Fruit fly (Drosophila melanogaster) whole organism, embryonic: Measurements from ENCODE around the gene CG15767.

Experiments used
- Abd-B ChIP-seq: fragments of 200-800 bp; sonication (Bioruptor generic); optimal IDR thresholded peaks from 2 replicates; lab custom pipeline; 2018; ENCODE audit warnings: missing biosample characterization, mild to moderate bottlenecking, missing genetic modification characterization, moderate library complexity
- Ada2b ChIP-seq: fragments of 200-800 bp; sonication (Bioruptor generic); IDR thresholded peaks from 2 replicates; pipeline ENCODE4 v1.3.6; 2022; ENCODE audit warnings: missing biosample characterization, missing genetic modification characterization
- B-H2 ChIP-seq: fragments of 200-800 bp; sonication (Bioruptor generic); optimal IDR thresholded peaks from 2 replicates; lab custom pipeline; 2018; ENCODE audit warnings: missing biosample characterization, mild to moderate bottlenecking, missing genetic modification characterization
- Bdp1 ChIP-seq: fragments of 200-800 bp; sonication (Bioruptor generic); optimal IDR thresholded peaks from 3 replicates; lab custom pipeline; 2016; ENCODE audit warnings: missing biosample characterization, missing genetic modification characterization
- Bteb2 ChIP-seq: fragments of 200-800 bp; sonication (Bioruptor generic); optimal IDR thresholded peaks from 2 replicates; lab custom pipeline; 2016; ENCODE audit warnings: missing biosample characterization, missing genetic modification characterization
- CG11560 ChIP-seq: fragments of 200-800 bp; sonication (Bioruptor generic); IDR thresholded peaks from 3 replicates; pipeline ENCODE4 v1.3.6; 2022; ENCODE audit warnings: missing biosample characterization, missing genetic modification characterization
- CG12219 ChIP-seq: fragments of 200-800 bp; sonication (Bioruptor generic); optimal IDR thresholded peaks from 3 replicates; lab custom pipeline; 2018; ENCODE audit warnings: missing biosample characterization, mild to moderate bottlenecking, missing genetic modification characterization
- CG17359 ChIP-seq: fragments of 200-800 bp; sonication (Bioruptor generic); optimal IDR thresholded peaks from 3 replicates; lab custom pipeline; 2018; ENCODE audit warnings: missing biosample characterization, mild to moderate bottlenecking, missing genetic modification characterization, moderate library complexity
- CG17612 ChIP-seq: fragments of 200-800 bp; sonication (Bioruptor generic); IDR thresholded peaks from 2 replicates; pipeline ENCODE4 v1.3.6; 2022; ENCODE audit warnings: missing biosample characterization, missing genetic modification characterization
- CG2889 ChIP-seq: fragments of 200-800 bp; sonication (Bioruptor generic); IDR thresholded peaks from 3 replicates; pipeline ENCODE4 v1.3.6; 2022; ENCODE audit warnings: missing biosample characterization, missing genetic modification characterization
- CG31441 ChIP-seq: fragments of 200-800 bp; sonication (Bioruptor generic); IDR thresholded peaks from 2 replicates; pipeline ENCODE4 v1.3.6; 2022; ENCODE audit warnings: missing biosample characterization, missing genetic modification characterization
- CG34422 ChIP-seq: fragments of 200-800 bp; sonication (Bioruptor generic); IDR thresholded peaks from 3 replicates; pipeline ENCODE4 v1.3.6; 2022; ENCODE audit warnings: missing biosample characterization, missing genetic modification characterization
- CG4360 ChIP-seq: fragments of 200-800 bp; sonication (Bioruptor generic); IDR thresholded peaks from 2 replicates; pipeline ENCODE4 v1.3.6; 2022; ENCODE audit warnings: missing biosample characterization, missing genetic modification characterization
- CG4424 ChIP-seq: fragments of 200-800 bp; sonication (Bioruptor generic); optimal IDR thresholded peaks from 3 replicates; lab custom pipeline; 2016; ENCODE audit warnings: missing biosample characterization, missing genetic modification characterization
- CG7745 ChIP-seq: fragments of 200-800 bp; sonication (Bioruptor generic); optimal IDR thresholded peaks from 2 replicates; lab custom pipeline; 2018; ENCODE audit warnings: missing biosample characterization, mild to moderate bottlenecking, missing genetic modification characterization, moderate library complexity
- CG9797 ChIP-seq: fragments of 200-800 bp; sonication (Bioruptor generic); optimal IDR thresholded peaks from 3 replicates; lab custom pipeline; 2018; ENCODE audit warnings: missing biosample characterization, mild to moderate bottlenecking, missing genetic modification characterization
- Camta ChIP-seq: fragments of 200-800 bp; sonication (Bioruptor generic); optimal IDR thresholded peaks from 2 replicates; lab custom pipeline; 2016; ENCODE audit warnings: missing biosample characterization, missing genetic modification characterization
- CrebB ChIP-seq: fragments of 200-800 bp; sonication (Bioruptor generic); optimal IDR thresholded peaks from 3 replicates; lab custom pipeline; 2018; ENCODE audit warnings: missing biosample characterization, mild to moderate bottlenecking, missing genetic modification characterization
- Dek ChIP-seq: fragments of 200-800 bp; sonication (Bioruptor generic); optimal IDR thresholded peaks from 3 replicates; lab custom pipeline; 2019; ENCODE audit warnings: missing biosample characterization, mild to moderate bottlenecking, missing genetic modification characterization, moderate library complexity
- Dip2 ChIP-seq: fragments of 200-800 bp; sonication (Bioruptor generic); IDR thresholded peaks from 2 replicates; pipeline ENCODE4 v1.3.6; 2022; ENCODE audit warnings: missing biosample characterization, missing genetic modification characterization
- Dll ChIP-seq: fragments of 200-800 bp; sonication (Bioruptor generic); IDR thresholded peaks from 4 replicates; pipeline ENCODE4 v1.3.6; 2022; ENCODE audit warnings: missing biosample characterization, missing genetic modification characterization; ENCODE audit not compliant: partially characterized antibody
- Hmr ChIP-seq: fragments of 200-800 bp; sonication (Bioruptor generic); optimal IDR thresholded peaks from 3 replicates; lab custom pipeline; 2017; ENCODE audit warnings: mild to moderate bottlenecking, missing biosample characterization, missing genetic modification reagents, missing genetic modification characterization
- Mrtf ChIP-seq: fragments of 200-800 bp; sonication (Bioruptor generic); IDR thresholded peaks from 3 replicates; pipeline ENCODE4 v1.3.6; 2022; ENCODE audit warnings: missing biosample characterization, missing genetic modification characterization
- NK7.1 ChIP-seq: fragments of 200-800 bp; sonication (Bioruptor generic); optimal IDR thresholded peaks from 3 replicates; lab custom pipeline; 2016; ENCODE audit warnings: missing biosample characterization, missing genetic modification characterization
- Sry-β ChIP-seq: fragments of 200-800 bp; sonication (Bioruptor generic); optimal IDR thresholded peaks from 2 replicates; lab custom pipeline; 2018; ENCODE audit warnings: missing biosample characterization, mild to moderate bottlenecking, missing genetic modification characterization, moderate library complexity
- bigmax ChIP-seq: fragments of 200-800 bp; sonication (Bioruptor generic); optimal IDR thresholded peaks from 2 replicates; lab custom pipeline; 2018; ENCODE audit warnings: missing biosample characterization, mild to moderate bottlenecking, missing genetic modification characterization
- cas ChIP-seq: fragments of 200-800 bp; sonication (Bioruptor generic); IDR thresholded peaks from 2 replicates; pipeline ENCODE4 v1.3.6; 2022; ENCODE audit warnings: missing biosample characterization, missing genetic modification characterization
- chn ChIP-seq: fragments of 200-800 bp; sonication (Bioruptor generic); optimal IDR thresholded peaks from 2 replicates; lab custom pipeline; 2016; ENCODE audit warnings: missing biosample characterization, missing genetic modification characterization
- dan ChIP-seq: fragments of 200-800 bp; sonication (Bioruptor generic); IDR thresholded peaks from 2 replicates; pipeline ENCODE4 v1.3.6; 2022; ENCODE audit warnings: missing biosample characterization, missing genetic modification characterization
- disco-r ChIP-seq: fragments of 200-800 bp; sonication (Bioruptor generic); optimal IDR thresholded peaks from 2 replicates; lab custom pipeline; 2016; ENCODE audit warnings: missing biosample characterization, missing genetic modification characterization
- dm ChIP-seq: fragments of 200-800 bp; sonication (Bioruptor generic); optimal IDR thresholded peaks from 3 replicates; lab custom pipeline; 2016; ENCODE audit warnings: missing biosample characterization, missing genetic modification characterization
- emc ChIP-seq: fragments of 200-800 bp; sonication (Bioruptor generic); optimal IDR thresholded peaks from 2 replicates; lab custom pipeline; 2016; ENCODE audit warnings: missing biosample characterization, missing genetic modification characterization
- eve ChIP-seq, 2 experiments: fragments of >200 bp; optimal IDR thresholded peaks; 2 replicates each; lab custom pipeline; 2017; ENCODE audit warnings: missing biosample characterization in 2 of 2, missing genetic modification characterization in 2 of 2
- grn ChIP-seq: fragments of 200-800 bp; sonication (Bioruptor generic); optimal IDR thresholded peaks from 3 replicates; lab custom pipeline; 2017; ENCODE audit warnings: missing biosample characterization, missing genetic modification characterization
- kah ChIP-seq: fragments of 200-800 bp; sonication (Bioruptor generic); optimal IDR thresholded peaks from 2 replicates; lab custom pipeline; 2018; ENCODE audit warnings: missing biosample characterization, mild to moderate bottlenecking, missing genetic modification characterization
- lilli ChIP-seq: fragments of 200-800 bp; sonication (Bioruptor generic); optimal IDR thresholded peaks from 3 replicates; lab custom pipeline; 2016; ENCODE audit warnings: missing biosample characterization, missing genetic modification characterization
- luna ChIP-seq: fragments of 200-800 bp; sonication (Bioruptor generic); optimal IDR thresholded peaks from 2 replicates; lab custom pipeline; 2016; ENCODE audit warnings: missing biosample characterization, missing genetic modification characterization
- maf-S ChIP-seq: fragments of 200-800 bp; sonication (Bioruptor generic); optimal IDR thresholded peaks from 2 replicates; lab custom pipeline; 2016; ENCODE audit warnings: missing biosample characterization, missing genetic modification characterization
- nmo ChIP-seq: fragments of 200-800 bp; sonication (Bioruptor generic); optimal IDR thresholded peaks from 2 replicates; lab custom pipeline; 2018; ENCODE audit warnings: missing biosample characterization, mild to moderate bottlenecking, missing genetic modification characterization, moderate library complexity
- odd ChIP-seq: fragments of 200-800 bp; sonication (Bioruptor generic); optimal IDR thresholded peaks from 2 replicates; lab custom pipeline; 2017; ENCODE audit warnings: missing biosample characterization, mild to moderate bottlenecking, missing genetic modification characterization
- pan ChIP-seq, 4 experiments: fragments of >200 bp in 3 of 4; fragments of 200-800 bp in 1 of 4; sonication (Bioruptor generic) in 1 of 4; optimal IDR thresholded peaks in 3 of 4; IDR thresholded peaks in 1 of 4; 2 replicates each; pipeline versions ENCODE4 v1.3.6 to Lab custom; 2017 to 2022; ENCODE audit warnings: missing biosample characterization in 2 of 4, missing genetic modification characterization in 2 of 4, mixed read lengths in 1 of 4
- ranshi ChIP-seq: fragments of 200-800 bp; sonication (Bioruptor generic); IDR thresholded peaks from 2 replicates; pipeline ENCODE4 v1.3.6; 2022; ENCODE audit warnings: missing biosample characterization, missing genetic modification characterization
- rib ChIP-seq: fragments of 200-800 bp; sonication (Bioruptor generic); IDR thresholded peaks from 2 replicates; pipeline ENCODE4 v1.3.6; 2022; ENCODE audit warnings: missing biosample characterization, missing genetic modification characterization
- sens ChIP-seq: fragments of 200-800 bp; sonication (Bioruptor generic); peaks from one replicate; lab custom pipeline; 2016; ENCODE audit warnings: missing biosample characterization, missing genetic modification characterization
- slou ChIP-seq: fragments of 200-800 bp; sonication (Bioruptor generic); optimal IDR thresholded peaks from 3 replicates; lab custom pipeline; 2016; ENCODE audit warnings: missing biosample characterization, missing genetic modification characterization
- sr ChIP-seq: fragments of 200-800 bp; sonication (Bioruptor generic); IDR thresholded peaks from 3 replicates; pipeline ENCODE4 v1.3.6; 2022; ENCODE audit warnings: missing biosample characterization, missing genetic modification characterization
- tin ChIP-seq: fragments of 200-800 bp; sonication (Bioruptor generic); optimal IDR thresholded peaks from 3 replicates; lab custom pipeline; 2016; ENCODE audit warnings: missing biosample characterization, missing genetic modification characterization
- wdn ChIP-seq: fragments of 200-800 bp; sonication (Bioruptor generic); IDR thresholded peaks from 2 replicates; pipeline ENCODE4 v1.3.6; 2022; ENCODE audit warnings: missing biosample characterization, missing genetic modification characterization

The CG15767 gene

DNA sequence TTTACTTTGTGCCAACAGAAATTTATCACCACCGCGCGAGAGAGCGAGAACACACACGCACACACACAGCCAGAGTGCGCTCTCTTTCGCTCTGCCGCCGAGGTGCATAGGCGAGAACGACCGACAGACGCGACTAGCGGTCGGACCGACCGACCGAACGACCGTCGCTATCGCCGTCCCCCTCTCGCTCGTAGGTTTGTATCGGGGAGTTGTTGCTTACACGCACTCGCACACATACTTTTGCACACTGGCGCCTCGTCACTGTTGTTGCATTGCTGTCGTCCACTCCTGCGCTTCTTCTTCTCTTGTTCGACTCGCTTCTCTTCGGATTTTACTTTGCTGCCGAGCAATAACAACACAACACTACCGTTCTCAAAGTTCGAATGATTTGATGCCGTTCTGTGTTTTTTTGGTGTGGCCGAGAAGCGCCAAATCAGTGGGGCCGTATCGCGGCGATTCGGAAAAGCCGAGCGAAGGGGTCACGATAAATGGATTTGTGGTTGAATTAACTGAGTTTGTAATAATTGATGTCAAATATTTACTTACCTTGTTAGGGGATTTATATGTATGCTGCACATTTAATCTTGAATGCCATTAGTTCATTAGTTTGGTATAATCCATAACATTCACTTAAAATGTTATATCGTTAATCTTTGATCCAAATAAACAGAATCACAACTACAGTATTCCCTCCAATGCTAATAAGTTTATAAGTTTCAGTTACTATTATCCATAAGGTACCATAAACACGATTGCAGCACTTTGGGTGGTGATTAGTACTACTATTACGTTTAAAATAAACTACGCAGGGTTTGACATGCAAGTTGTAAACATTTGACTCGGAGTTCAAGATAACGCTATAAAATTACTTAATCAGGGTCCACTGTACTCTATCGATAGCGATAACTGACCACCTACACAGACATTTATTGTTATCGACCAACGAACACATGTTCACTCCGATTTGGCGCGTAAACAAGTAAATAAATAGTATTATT is 42.1 kb upstream of the CG15767 start, which contains the start of the genes IntS6 and Rtel1 (continued):
- TF ChIP-seq nmo (GFP tag; lab: Kevin White, UChicago) (peak; percentile 90), eve (GFP tag; optimal IDR thresholded peaks at IDR 0.05; lab: Kevin White, UChicago) (peak in 1 of 2 experiments; percentile 12), Mrtf (GFP tag; lab: Robert Waterston, UW) (peak; percentile 89), dan (GFP tag; lab: Robert Waterston, UW) (peak; percentile 77), Dll (GFP tag; lab: Robert Waterston, UW) (0 out of 4 replicates have a peak, but pooled peaks have one; percentile 24), slou (peak; percentile 79), ranshi (peak; percentile 90), CG34422 (peak; percentile 83), chn (GFP tag; lab: Kevin White, UChicago) (peak; percentile 87), sr (GFP tag; lab: Robert Waterston, UW) (peak; percentile 63; the same call in 1 of the 3 replicates), CrebB (tag; lab: Kevin White, UChicago) (peak; percentile 84), CG4424 (GFP tag; lab: Kevin White, UChicago) (peak; percentile 90), Camta (peak; percentile 89), pan (optimal IDR thresholded peaks at IDR 0.05; lab: Kevin White, UChicago) (no peak), pan (GFP tag; optimal IDR thresholded peaks at IDR 0.05 in 1 of 2, IDR thresholded peaks at IDR 0.05 in 1 of 2) (peak in 1 of 2 experiments; percentile 89), CG17359 (peak; percentile 86), Dip2 (no peak), bigmax (GFP tag; lab: Kevin White, UChicago) (no peak), CG2889 (peak; percentile 74), sens (GFP tag; lab: Kevin White, UChicago) (peak; percentile 98), kah (GFP tag; lab: Kevin White, UChicago) (peak; percentile 57), CG12219 (GFP tag; lab: Kevin White, UChicago) (peak; percentile 89), Hmr (GFP tag; lab: Kevin White, UChicago) (peak; percentile 86), CG11560 (tag; lab: Robert Waterston, UW) (peak; percentile 78; the same call in 2 of the 3 replicates), disco-r (GFP tag; lab: Kevin White, UChicago) (peak; percentile 89), wdn (peak; percentile 84), CG31441 (peak; percentile 87), CG9797 (peak; percentile 84), cas (GFP tag; lab: Robert Waterston, UW) (peak; percentile 66; the same call in 1 of the 2 replicates), odd (peak; percentile 75), Bteb2 (GFP tag; lab: Kevin White, UChicago) (peak; percentile 86), CG4360 (GFP tag; lab: Robert Waterston, UW) (peak; percentile 74), maf-S (peak; percentile 89), CG7745 (no peak), B-H2 (GFP tag; lab: Kevin White, UChicago) (peak; percentile 93), grn (GFP tag; lab: Kevin White, UChicago) (peak; percentile 77), lilli (GFP tag; lab: Kevin White, UChicago) (peak; percentile 96), CG17612 (peak; percentile 80), Bdp1 (peak; percentile 75), rib (peak; percentile 84), Ada2b (peak; percentile 89), Dek (tag; lab: Kevin White, UChicago) (peak; percentile 90), luna (GFP tag; lab: Kevin White, UChicago) (peak; percentile 71), Abd-B (GFP tag; lab: Kevin White, UChicago) (peak; percentile 91), Sry-β (GFP tag; lab: Kevin White, UChicago) (peak; percentile 40), emc (GFP tag; lab: Kevin White, UChicago) (peak; percentile 73), NK7.1 (GFP tag; lab: Kevin White, UChicago) (peak; percentile 75), tin (GFP tag; lab: Kevin White, UChicago) (peak; percentile 89), dm (GFP tag; lab: Kevin White, UChicago) (peak; percentile 84)
